Fruit fly (Drosophila melanogaster) whole organism, prepupa: ENCODE data around the gene CG13693.
A peak's percentile ranks its signal among the peaks of the same experiment; 100 is the strongest.

ENCODE experiments used
- Blimp-1 ChIP-seq: fragments of 200-800 bp; sonication (Bioruptor generic); optimal IDR thresholded peaks from 3 replicates; lab custom pipeline; 2017; ENCODE audit warnings: missing biosample characterization, missing genetic modification characterization, mild to moderate bottlenecking, moderate library complexity, missing genetic modification reagents
- CG11762 ChIP-seq: fragments of 200-800 bp; sonication (Bioruptor generic); optimal IDR thresholded peaks from 3 replicates; lab custom pipeline; 2016; ENCODE audit warnings: missing biosample characterization, missing genetic modification characterization; ENCODE audit not compliant: insufficient read depth
- CG15336 ChIP-seq: fragments of 200-800 bp; sonication (Bioruptor generic); IDR thresholded peaks from 2 replicates; pipeline ENCODE4 v1.3.6; 2022; ENCODE audit warnings: missing biosample characterization, missing genetic modification characterization
- CG16779 ChIP-seq: fragments of 200-800 bp; sonication (Bioruptor generic); optimal IDR thresholded peaks from 3 replicates; lab custom pipeline; 2017; ENCODE audit warnings: missing biosample characterization, mild to moderate bottlenecking, missing genetic modification characterization
- CG31627 ChIP-seq: fragments of 200-800 bp; sonication (Bioruptor generic); optimal IDR thresholded peaks from 3 replicates; lab custom pipeline; 2016; ENCODE audit warnings: missing biosample characterization, missing genetic modification characterization
- CG34406 ChIP-seq: fragments of 200-800 bp; sonication (Bioruptor generic); optimal IDR thresholded peaks from 3 replicates; lab custom pipeline; 2016; ENCODE audit warnings: missing biosample characterization, missing genetic modification characterization
- CG3919 ChIP-seq: fragments of 200-800 bp; sonication (Bioruptor generic); optimal IDR thresholded peaks from 3 replicates; lab custom pipeline; 2016; ENCODE audit warnings: missing biosample characterization, missing genetic modification characterization
- CG4318 ChIP-seq: fragments of 200-800 bp; sonication (Bioruptor generic); optimal IDR thresholded peaks from 3 replicates; lab custom pipeline; 2017; ENCODE audit warnings: missing biosample characterization, mild to moderate bottlenecking, missing genetic modification characterization
- CG6163 ChIP-seq: fragments of 200-800 bp; sonication (Bioruptor generic); IDR thresholded peaks from 3 replicates; pipeline ENCODE4 v1.3.6; 2022; ENCODE audit warnings: missing biosample characterization, missing genetic modification characterization
- CG6276 ChIP-seq: fragments of 200-800 bp; sonication (Bioruptor generic); optimal IDR thresholded peaks from 2 replicates; lab custom pipeline; 2017; ENCODE audit warnings: missing biosample characterization, mild to moderate bottlenecking, missing genetic modification characterization
- CG6808 ChIP-seq: fragments of 200-800 bp; sonication (Bioruptor generic); optimal IDR thresholded peaks from 3 replicates; lab custom pipeline; 2017; ENCODE audit warnings: missing biosample characterization, missing genetic modification characterization, mild to moderate bottlenecking, moderate library complexity, missing genetic modification reagents
- CG6854 ChIP-seq: fragments of 200-800 bp; sonication (Bioruptor generic); optimal IDR thresholded peaks from 2 replicates; lab custom pipeline; 2017; ENCODE audit warnings: missing biosample characterization, mild to moderate bottlenecking, missing genetic modification characterization
- CG8119 ChIP-seq: fragments of 200-800 bp; sonication (Bioruptor generic); IDR thresholded peaks from 3 replicates; pipeline ENCODE4 v1.3.6; 2022; ENCODE audit warnings: missing biosample characterization, missing genetic modification characterization
- CG8319 ChIP-seq: fragments of 200-800 bp; sonication (Bioruptor generic); optimal IDR thresholded peaks from 3 replicates; lab custom pipeline; 2016; ENCODE audit warnings: missing biosample characterization, missing genetic modification characterization
- CG8632 ChIP-seq: fragments of 200-800 bp; sonication (Bioruptor generic); optimal IDR thresholded peaks from 3 replicates; lab custom pipeline; 2016; ENCODE audit warnings: missing biosample characterization, missing genetic modification characterization
- CG9139 ChIP-seq: fragments of 200-800 bp; sonication (Bioruptor generic); optimal IDR thresholded peaks from 3 replicates; lab custom pipeline; 2017; ENCODE audit warnings: missing biosample characterization, mild to moderate bottlenecking, missing genetic modification characterization
- Eip75B ChIP-seq: fragments of 200-800 bp; sonication (Bioruptor generic); optimal IDR thresholded peaks from 3 replicates; lab custom pipeline; 2016; ENCODE audit warnings: missing biosample characterization, missing genetic modification characterization
- Eip93F ChIP-seq: fragments of 200-800 bp; sonication (Bioruptor generic); optimal IDR thresholded peaks from 2 replicates; lab custom pipeline; 2016; ENCODE audit warnings: missing biosample characterization, mild to moderate bottlenecking, missing genetic modification characterization
- Ets21C ChIP-seq: fragments of 200-800 bp; sonication (Bioruptor generic); optimal IDR thresholded peaks from 3 replicates; lab custom pipeline; 2016; ENCODE audit warnings: missing biosample characterization, missing genetic modification characterization
- Ets96B ChIP-seq: fragments of 200-800 bp; optimal IDR thresholded peaks from 2 replicates; lab custom pipeline; 2019; ENCODE audit warnings: missing biosample characterization, mild to moderate bottlenecking, missing genetic modification characterization, moderate library complexity
- Gug ChIP-seq: fragments of 200-800 bp; sonication (Bioruptor generic); IDR thresholded peaks from 2 replicates; pipeline ENCODE4 v1.3.6; 2022; ENCODE audit warnings: missing biosample characterization, missing genetic modification characterization
- Hr4 ChIP-seq: fragments of 200-800 bp; sonication (Bioruptor generic); optimal IDR thresholded peaks from 3 replicates; lab custom pipeline; 2016; ENCODE audit warnings: missing biosample characterization, missing genetic modification characterization
- Lpt ChIP-seq: fragments of 200-800 bp; sonication (Bioruptor generic); optimal IDR thresholded peaks from 3 replicates; lab custom pipeline; 2016; ENCODE audit warnings: missing biosample characterization, missing genetic modification characterization
- OdsH ChIP-seq: fragments of 200-800 bp; sonication (Bioruptor generic); optimal IDR thresholded peaks from 3 replicates; lab custom pipeline; 2016; ENCODE audit warnings: missing biosample characterization, missing genetic modification characterization
- Smox ChIP-seq: fragments of 200-800 bp; sonication (Bioruptor generic); optimal IDR thresholded peaks from 3 replicates; lab custom pipeline; 2016; ENCODE audit warnings: missing biosample characterization, missing genetic modification characterization
- Sox102F ChIP-seq: fragments of 200-800 bp; sonication (Bioruptor generic); optimal IDR thresholded peaks from 2 replicates; lab custom pipeline; 2016; ENCODE audit warnings: missing biosample characterization, mild to moderate bottlenecking, missing genetic modification characterization
- Sox14 ChIP-seq: fragments of 200-800 bp; sonication (Bioruptor generic); optimal IDR thresholded peaks from 3 replicates; lab custom pipeline; 2016; ENCODE audit warnings: missing biosample characterization, missing genetic modification characterization
- Sox15 ChIP-seq: fragments of 200-800 bp; sonication (Bioruptor generic); optimal IDR thresholded peaks from 3 replicates; lab custom pipeline; 2016; ENCODE audit warnings: missing biosample characterization, missing genetic modification characterization
- achi ChIP-seq: fragments of 200-800 bp; sonication (Bioruptor generic); optimal IDR thresholded peaks from 3 replicates; lab custom pipeline; 2016; ENCODE audit warnings: missing biosample characterization, missing genetic modification characterization
- esn ChIP-seq: fragments of 200-800 bp; sonication (Bioruptor generic); optimal IDR thresholded peaks from 2 replicates; lab custom pipeline; 2016; ENCODE audit warnings: missing biosample characterization, mild to moderate bottlenecking, missing genetic modification characterization, moderate library complexity
- fd85E ChIP-seq: fragments of 200-800 bp; sonication (Bioruptor generic); optimal IDR thresholded peaks from 3 replicates; lab custom pipeline; 2016; ENCODE audit warnings: missing biosample characterization, missing genetic modification characterization
- fkh ChIP-seq: fragments of 200-800 bp; sonication (Bioruptor generic); optimal IDR thresholded peaks from 3 replicates; lab custom pipeline; 2017; ENCODE audit warnings: missing biosample characterization, mild to moderate bottlenecking, missing genetic modification characterization, moderate library complexity
- lz ChIP-seq: fragments of 200-800 bp; sonication (Bioruptor generic); optimal IDR thresholded peaks from 3 replicates; lab custom pipeline; 2016; ENCODE audit warnings: missing biosample characterization, missing genetic modification characterization
- salr ChIP-seq, 2 experiments: fragments of 200-800 bp; sonication (Bioruptor generic); optimal IDR thresholded peaks; 3 replicates each; lab custom pipeline; 2016 to 2018; ENCODE audit warnings: missing biosample characterization in 2 of 2, missing genetic modification characterization in 2 of 2, mild to moderate bottlenecking in 1 of 2
- spab ChIP-seq: fragments of 200-800 bp; sonication (Bioruptor generic); optimal IDR thresholded peaks from 2 replicates; lab custom pipeline; 2017; ENCODE audit warnings: missing biosample characterization, mild to moderate bottlenecking, missing genetic modification characterization, missing genetic modification reagents
- ss ChIP-seq, 2 experiments: fragments of 200-800 bp; sonication (Bioruptor generic); optimal IDR thresholded peaks; 2 replicates in 1 of 2; 3 replicates in 1 of 2; lab custom pipeline; 2017 to 2018; ENCODE audit warnings: mild to moderate bottlenecking in 2 of 2, missing biosample characterization in 2 of 2, missing genetic modification characterization in 2 of 2, moderate library complexity in 1 of 2
- svp ChIP-seq: fragments of 200-800 bp; sonication (Bioruptor generic); peaks from one replicate; lab custom pipeline; 2016; ENCODE audit warnings: missing biosample characterization, missing genetic modification characterization
- vri ChIP-seq: fragments of 200-800 bp; sonication (Bioruptor generic); optimal IDR thresholded peaks from 3 replicates; lab custom pipeline; 2016; ENCODE audit warnings: missing biosample characterization, mild to moderate bottlenecking, missing genetic modification characterization

The CG13693 gene

DNA sequence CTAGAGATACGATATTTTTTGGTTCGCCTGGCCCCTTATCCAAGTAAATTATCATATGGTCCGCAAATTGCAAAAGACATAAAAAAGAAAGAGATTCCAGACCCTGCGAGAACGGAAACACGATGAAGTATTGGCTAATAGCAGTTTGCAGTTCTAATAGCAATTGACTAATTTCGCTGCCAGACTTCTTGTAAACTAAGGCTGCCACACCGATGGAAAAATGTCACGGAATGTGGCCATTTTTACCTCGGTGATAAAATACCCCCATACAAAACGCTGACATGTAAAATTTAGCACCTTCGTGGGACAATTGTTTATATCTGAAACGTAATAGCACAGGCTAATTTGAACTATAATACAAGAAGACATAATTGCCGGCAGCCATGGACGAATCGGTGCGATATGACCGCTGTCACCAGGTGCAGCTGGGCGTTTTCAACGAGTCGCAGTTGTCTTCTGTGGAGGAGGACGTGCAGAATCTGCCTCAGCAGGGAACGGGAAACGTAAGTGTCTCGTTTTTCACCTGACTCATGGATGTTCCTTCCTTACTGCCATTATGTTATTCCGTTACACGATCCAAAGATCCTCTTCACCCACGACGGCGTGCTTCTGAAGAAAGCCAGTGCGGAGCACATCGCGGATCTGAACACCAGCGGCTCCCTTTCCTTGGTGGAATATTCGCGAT lies 25.0 kb upstream of the CG13693 start, which contains the start of the genes Tbc1d15-17 and CG11617:
Gene Tbc1d15-17 (plus strand): TSS at position 51 of the 685 bp plus-strand sequence.
Gene CG11617 (minus strand): TSS at position 169 of the 685 bp plus-strand sequence.
- TF ChIP-seq CG16779 (tag; lab: Kevin White, UChicago) (no peak), CG3919 (GFP tag; lab: Kevin White, UChicago) (no peak)

DNA sequence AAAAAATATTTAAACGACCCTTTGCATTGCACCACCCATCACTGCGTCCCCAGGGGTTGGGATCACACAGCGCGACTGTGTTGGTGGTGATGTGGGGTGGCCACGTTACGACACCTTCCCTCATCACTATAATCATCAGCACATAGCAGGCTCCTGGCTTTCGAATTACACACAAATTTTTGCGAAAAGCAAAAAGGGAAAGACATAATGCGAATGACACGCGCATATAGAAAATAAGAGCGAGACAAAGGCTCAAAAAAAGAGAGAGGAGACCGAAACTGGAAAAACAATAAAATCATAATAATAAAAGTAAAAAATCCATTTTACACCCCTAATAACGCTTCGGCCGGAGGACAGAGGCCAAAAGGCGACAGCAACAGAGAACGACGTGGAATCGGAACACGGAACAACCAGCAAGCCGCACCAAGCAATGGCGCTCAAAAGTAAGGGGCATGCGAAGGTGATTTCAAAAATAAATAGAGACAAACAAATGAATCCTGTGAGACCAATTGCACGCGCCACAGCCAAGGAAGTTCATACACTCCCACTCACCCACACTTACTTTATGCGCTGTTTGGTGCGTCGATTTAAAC lies 12.8 kb upstream of the CG13693 start:
- peak; percentile 27 for TF ChIP-seq svp (GFP tag; lab: Kevin White, UChicago)
- TF ChIP-seq achi (GFP tag; lab: Kevin White, UChicago) = no peak
- TF ChIP-seq CG11762 (GFP tag; lab: Kevin White, UChicago) = no peak

DNA sequence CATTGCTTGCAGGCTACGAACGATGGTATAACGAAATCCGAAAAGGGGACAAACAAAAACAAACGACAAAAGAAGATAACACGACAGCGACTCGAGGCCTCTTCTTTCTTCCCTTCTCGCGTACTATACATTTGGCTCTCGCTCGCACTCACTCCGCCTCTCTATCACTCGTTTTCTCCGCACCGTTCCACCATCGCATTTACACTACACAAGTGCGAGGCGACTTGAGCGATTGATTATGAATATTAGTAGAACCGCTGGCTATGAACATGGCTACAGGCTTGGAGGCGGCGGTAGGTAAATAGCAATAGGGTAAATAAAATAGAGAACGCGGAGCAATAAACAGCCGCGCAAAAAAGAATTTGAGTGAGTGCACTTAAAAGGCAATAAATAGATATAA lies 11.8 kb upstream of the CG13693 start:
- TF ChIP-seq Lpt (GFP tag; lab: Kevin White, UChicago) (peak; percentile 41), fkh (GFP tag; lab: Kevin White, UChicago) (peak; percentile 94), CG6808 (no peak), Gug (GFP tag; lab: Robert Waterston, UW) (peak; percentile 45; the same call in 1 of the 2 replicates), CG8119 (GFP tag; lab: Robert Waterston, UW) (0 out of 3 replicates have a peak, but pooled peaks have one; percentile 27), Hr4 (GFP tag; lab: Kevin White, UChicago) (no peak), ss (GFP tag; optimal IDR thresholded peaks at IDR 0.05; lab: Kevin White, UChicago) (no peak), CG3919 (GFP tag; lab: Kevin White, UChicago) (no peak), vri (GFP tag; lab: Kevin White, UChicago) (peak; percentile 9), CG15336 (peak; percentile 36; the same call in 1 of the 2 replicates), CG6163 (GFP tag; lab: Robert Waterston, UW) (peak; percentile 69; the same call in 2 of the 3 replicates), CG11762 (GFP tag; lab: Kevin White, UChicago) (no peak)

DNA sequence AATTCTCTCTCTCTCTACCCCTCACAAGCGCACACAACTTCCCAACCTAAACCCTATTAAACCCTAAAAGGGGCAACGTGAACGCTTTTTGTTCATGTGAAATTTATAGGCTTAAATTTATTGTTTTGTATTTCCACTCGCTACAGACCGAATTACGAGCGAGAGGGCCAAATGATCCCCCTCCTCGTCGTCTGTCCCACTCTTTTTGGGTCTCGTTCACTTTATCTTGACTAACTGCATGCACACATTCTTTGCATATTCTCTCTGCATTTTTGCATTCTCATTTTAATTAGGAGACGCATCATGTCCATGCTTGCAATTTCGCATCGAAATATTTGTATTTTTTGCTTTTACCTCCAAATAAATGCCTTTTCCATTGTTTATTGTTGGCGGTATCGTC lies 11.1 kb upstream of the CG13693 start:
- TF ChIP-seq CG6163 (GFP tag; lab: Robert Waterston, UW) = no peak
- TF ChIP-seq Sox14 (GFP tag; lab: Kevin White, UChicago) = no peak
- TF ChIP-seq esn = no peak
- no peak for TF ChIP-seq lz (GFP tag; lab: Kevin White, UChicago)
- no peak for TF ChIP-seq CG16779 (tag; lab: Kevin White, UChicago)
- TF ChIP-seq, all 60 proteins: peak for 0

DNA sequence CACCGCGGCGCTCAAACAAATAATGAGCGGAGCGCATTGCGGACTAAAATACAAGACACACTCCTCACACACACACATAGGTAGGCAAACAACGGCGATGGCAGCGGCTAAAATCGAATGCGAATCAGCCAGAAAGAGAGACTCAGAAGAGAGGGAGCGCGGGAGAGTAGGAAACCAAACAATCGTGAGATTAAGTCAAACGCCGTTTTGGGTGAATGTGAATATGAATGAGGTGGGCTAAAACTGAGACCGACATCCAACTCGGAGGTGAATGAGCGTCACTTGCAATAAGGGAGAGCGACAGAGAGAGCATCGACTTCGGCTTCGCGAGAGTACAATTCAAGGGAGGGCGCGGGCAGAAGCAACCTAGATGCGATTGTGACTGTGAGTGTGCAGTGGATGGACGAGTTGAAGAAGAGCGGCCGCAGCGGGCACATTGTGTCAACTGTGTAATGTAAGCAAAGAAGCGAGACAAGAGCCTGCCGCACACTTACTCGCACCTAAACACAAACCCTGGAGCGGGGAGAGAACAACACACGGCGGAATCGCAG lies 10.3 kb upstream of the CG13693 start:
- peak; percentile 57 for TF ChIP-seq CG9139 (GFP tag; lab: Kevin White, UChicago)
- TF ChIP-seq Ets21C (GFP tag; lab: Kevin White, UChicago) = no peak
- no peak for TF ChIP-seq Eip93F (GFP tag; lab: Kevin White, UChicago)
- TF ChIP-seq Ets96B (tag; lab: Kevin White, UChicago) = no peak
- TF ChIP-seq lz (GFP tag; lab: Kevin White, UChicago) = no peak
- no peak for TF ChIP-seq salr (GFP tag; optimal IDR thresholded peaks at IDR 0.05; lab: Kevin White, UChicago)
- TF ChIP-seq Blimp-1 (GFP tag; lab: Kevin White, UChicago) = peak; percentile 5
- TF ChIP-seq Lpt (GFP tag; lab: Kevin White, UChicago) = peak; percentile 64
- TF ChIP-seq spab (GFP tag; lab: Kevin White, UChicago) = no peak
- TF ChIP-seq OdsH (GFP tag; lab: Kevin White, UChicago) = no peak
- no peak for TF ChIP-seq CG8632 (GFP tag; lab: Kevin White, UChicago)
- peak; percentile 77 for TF ChIP-seq Sox102F (GFP tag; lab: Kevin White, UChicago)
- TF ChIP-seq CG31627 (GFP tag; lab: Kevin White, UChicago) = no peak
- TF ChIP-seq CG15336 = peak; percentile 55; the same call in 1 of the 2 replicates
- TF ChIP-seq achi (GFP tag; lab: Kevin White, UChicago) = no peak
- TF ChIP-seq Sox15 = no peak
- TF ChIP-seq CG34406 (GFP tag; lab: Kevin White, UChicago) = no peak
- TF ChIP-seq Gug (GFP tag; lab: Robert Waterston, UW) = no peak
- TF ChIP-seq CG8119 (GFP tag; lab: Robert Waterston, UW) = no peak
- TF ChIP-seq CG8319 (GFP tag; lab: Kevin White, UChicago) = no peak
- TF ChIP-seq fkh (GFP tag; lab: Kevin White, UChicago) = peak; percentile 82
- TF ChIP-seq Eip75B (GFP tag; lab: Kevin White, UChicago) = peak; percentile 32
- no peak for TF ChIP-seq Smox (GFP tag; lab: Kevin White, UChicago)
- no peak for TF ChIP-seq fd85E (GFP tag; lab: Kevin White, UChicago)
- no peak for TF ChIP-seq vri (GFP tag; lab: Kevin White, UChicago)
- peak; percentile 43 for TF ChIP-seq CG6276 (GFP tag; lab: Kevin White, UChicago)
- TF ChIP-seq CG6854 (GFP tag; lab: Kevin White, UChicago) = peak; percentile 79
- TF ChIP-seq CG4318 (GFP tag; lab: Kevin White, UChicago) = no peak
- no peak for TF ChIP-seq Hr4 (GFP tag; lab: Kevin White, UChicago)
- peak; percentile 23 for TF ChIP-seq CG16779 (tag; lab: Kevin White, UChicago)
